Fruit fly (Drosophila melanogaster) whole organism, adult: ENCODE results near the gene Ser12.

ENCODE experiments used
- CG11617 ChIP-seq: fragments of 200-800 bp; sonication (Bioruptor generic); optimal IDR thresholded peaks from 2 replicates; lab custom pipeline; 2017; ENCODE audit warnings: mild to moderate bottlenecking, missing biosample characterization, missing genetic modification reagents, missing genetic modification characterization
- CG12768 ChIP-seq: fragments of 200-800 bp; sonication (Bioruptor generic); optimal IDR thresholded peaks from 2 replicates; lab custom pipeline; 2017; ENCODE audit warnings: missing biosample characterization, missing genetic modification characterization, mild to moderate bottlenecking, moderate library complexity, missing genetic modification reagents
- CG14711 ChIP-seq: fragments of 200-800 bp; sonication (Bioruptor generic); optimal IDR thresholded peaks from 2 replicates; lab custom pipeline; 2018; ENCODE audit warnings: missing biosample characterization, mild to moderate bottlenecking, missing genetic modification characterization, moderate library complexity
- CG1620 ChIP-seq: fragments of 200-800 bp; sonication (Bioruptor generic); optimal IDR thresholded peaks from 2 replicates; lab custom pipeline; 2016; ENCODE audit warnings: missing biosample characterization, missing genetic modification characterization
- CG33017 ChIP-seq: fragments of 200-800 bp; sonication (Bioruptor generic); optimal IDR thresholded peaks from 2 replicates; lab custom pipeline; 2018; ENCODE audit warnings: missing biosample characterization, mild to moderate bottlenecking, missing genetic modification characterization, moderate library complexity
- CG5204 ChIP-seq: fragments of 200-800 bp; sonication (Bioruptor generic); optimal IDR thresholded peaks from 2 replicates; lab custom pipeline; 2016; ENCODE audit warnings: missing biosample characterization, missing genetic modification characterization
- CG7045 ChIP-seq: fragments of 200-800 bp; sonication (Bioruptor generic); optimal IDR thresholded peaks from 2 replicates; lab custom pipeline; 2017; ENCODE audit warnings: missing biosample characterization, mild to moderate bottlenecking, missing genetic modification characterization
- CG7101 ChIP-seq: fragments of 200-800 bp; sonication (Bioruptor generic); optimal IDR thresholded peaks from 2 replicates; lab custom pipeline; 2018; ENCODE audit warnings: missing biosample characterization, mild to moderate bottlenecking, missing genetic modification characterization, moderate library complexity
- Clk ChIP-seq: fragments of 200-800 bp; sonication (Bioruptor generic); optimal IDR thresholded peaks from 2 replicates; lab custom pipeline; 2017; ENCODE audit warnings: missing biosample characterization, missing genetic modification characterization
- Crg-1 ChIP-seq: fragments of 200-800 bp; sonication (Bioruptor generic); optimal IDR thresholded peaks from 2 replicates; lab custom pipeline; 2016; ENCODE audit warnings: missing biosample characterization, missing genetic modification characterization
- Hr96 ChIP-seq: fragments of 200-800 bp; sonication (Bioruptor generic); optimal IDR thresholded peaks from 2 replicates; lab custom pipeline; 2016; ENCODE audit warnings: missing biosample characterization, missing genetic modification characterization
- Mnt ChIP-seq: fragments of 200-800 bp; sonication (Bioruptor generic); optimal IDR thresholded peaks from 2 replicates; lab custom pipeline; 2016; ENCODE audit warnings: missing biosample characterization, mild to moderate bottlenecking, missing genetic modification characterization
- bab1 ChIP-seq: fragments of 200-800 bp; sonication (Bioruptor generic); optimal IDR thresholded peaks from 3 replicates; lab custom pipeline; 2019; ENCODE audit warnings: missing biosample characterization, mild to moderate bottlenecking, missing genetic modification characterization, moderate library complexity
- cic ChIP-seq: fragments of 200-800 bp; sonication (Bioruptor generic); optimal IDR thresholded peaks from 2 replicates; lab custom pipeline; 2017; ENCODE audit warnings: missing biosample characterization, mild to moderate bottlenecking, missing genetic modification characterization, moderate library complexity
- cnc ChIP-seq, 2 experiments: fragments of >200 bp; optimal IDR thresholded peaks; 2 replicates each; lab custom pipeline; 2017
- kay ChIP-seq: fragments of 200-800 bp; sonication (Bioruptor generic); peaks from one replicate; lab custom pipeline; 2016; ENCODE audit warnings: missing biosample characterization, missing genetic modification characterization, borderline replicate concordance
- ovo ChIP-seq: fragments of 200-800 bp; sonication (Bioruptor generic); optimal IDR thresholded peaks from 2 replicates; lab custom pipeline; 2016; ENCODE audit warnings: missing biosample characterization, missing genetic modification characterization
- pad ChIP-seq: fragments of 200-800 bp; sonication (Bioruptor generic); optimal IDR thresholded peaks from 3 replicates; lab custom pipeline; 2017; ENCODE audit warnings: missing biosample characterization, missing genetic modification characterization, mild to moderate bottlenecking, moderate library complexity, missing genetic modification reagents
- tj ChIP-seq: fragments of 200-800 bp; sonication (Bioruptor generic); optimal IDR thresholded peaks from 3 replicates; lab custom pipeline; 2017; ENCODE audit warnings: missing biosample characterization, mild to moderate bottlenecking, missing genetic modification characterization, moderate library complexity
- toe ChIP-seq: fragments of 200-800 bp; sonication (Bioruptor generic); optimal IDR thresholded peaks from 2 replicates; lab custom pipeline; 2016; ENCODE audit warnings: missing biosample characterization, missing genetic modification characterization

Ser12 gene

DNA sequence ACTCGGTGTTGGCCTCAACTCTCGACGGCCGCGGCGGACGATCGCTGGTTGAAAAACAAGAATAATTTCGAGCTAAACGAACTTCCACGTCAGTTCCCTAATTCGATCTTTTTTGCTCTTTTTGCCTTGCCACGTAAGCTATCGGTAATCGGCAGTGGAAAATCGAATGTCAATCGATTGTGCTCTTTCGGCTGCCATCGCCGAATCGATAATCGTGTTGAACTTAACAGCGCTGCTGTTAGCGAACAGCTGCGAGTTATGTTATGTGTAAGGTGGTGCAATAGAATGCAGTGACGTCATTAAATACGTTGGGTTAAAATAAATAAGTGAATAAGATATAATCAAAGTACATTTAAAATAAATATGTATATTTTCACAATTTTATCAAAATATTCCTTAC, 14.4 kb downstream of the Ser12 start, which contains the start of gene Sec24CD:
Gene Sec24CD (minus strand): TSS at position 123 of the 400 bp plus-strand sequence.
- TF ChIP-seq CG14711: no peak
- peak; percentile 39 for TF ChIP-seq CG12768
- no peak for TF ChIP-seq CG33017
- TF ChIP-seq CG5204 (GFP tag; lab: Kevin White, UChicago): no peak
- peak; percentile 69 for TF ChIP-seq cic (GFP tag; lab: Kevin White, UChicago)
- no peak for TF ChIP-seq Hr96
- peak; percentile 30 for TF ChIP-seq CG7101 (tag; lab: Kevin White, UChicago)
- peak; percentile 69 for TF ChIP-seq bab1 (GFP tag; lab: Kevin White, UChicago)
- peak; percentile 22 for TF ChIP-seq tj
- TF ChIP-seq CG7045 (GFP tag; lab: Kevin White, UChicago): no peak
- TF ChIP-seq toe (GFP tag; lab: Kevin White, UChicago): no peak
- no peak for TF ChIP-seq pad (GFP tag; lab: Kevin White, UChicago)
- TF ChIP-seq CG11617 (GFP tag; lab: Kevin White, UChicago): no peak
- peak; percentile 97 for TF ChIP-seq kay (GFP tag; lab: Kevin White, UChicago)
- no peak for TF ChIP-seq cnc (optimal IDR thresholded peaks at IDR 0.05; lab: Kevin White, UChicago)
- TF ChIP-seq Clk (GFP tag; lab: Kevin White, UChicago): no peak
- peak; percentile 33 for TF ChIP-seq Mnt
- no peak for TF ChIP-seq ovo (GFP tag; lab: Kevin White, UChicago)
- no peak for TF ChIP-seq Crg-1
- no peak for TF ChIP-seq CG1620

DNA sequence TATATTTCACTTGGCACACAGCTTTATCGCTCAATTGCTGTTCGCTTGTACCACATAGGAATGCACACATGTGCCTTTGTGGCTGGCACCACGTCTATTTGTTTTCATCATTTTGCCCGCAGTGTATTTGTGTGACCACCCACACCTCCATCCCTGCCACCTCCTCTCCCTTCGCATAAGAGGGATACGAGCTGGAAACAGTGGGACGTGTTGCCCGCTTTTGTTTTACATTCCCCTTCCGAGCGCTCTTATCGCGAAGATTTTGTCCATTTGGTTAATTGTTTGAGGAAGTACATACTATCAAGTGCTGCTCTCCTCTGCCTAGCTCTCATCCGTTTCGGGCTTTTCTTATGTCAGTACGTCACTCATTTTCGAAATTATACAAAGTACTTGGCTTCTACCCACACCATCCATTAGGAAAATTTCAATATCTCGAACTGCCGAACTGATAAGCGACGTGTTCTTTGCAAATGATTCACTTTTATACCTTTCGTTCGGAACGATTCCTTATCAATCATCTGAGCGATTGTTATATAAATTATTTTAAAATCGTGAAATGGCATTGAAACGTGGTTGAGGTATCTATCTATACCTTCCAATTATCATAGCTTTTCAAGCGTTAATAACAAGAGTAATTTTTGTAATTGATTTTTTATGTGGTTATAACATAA, 22.8 kb downstream of the Ser12 start:
- TF ChIP-seq CG12768 (peak; percentile 66), CG1620 (no peak), cnc (optimal IDR thresholded peaks at IDR 0.05; lab: Kevin White, UChicago) (no peak), kay (GFP tag; lab: Kevin White, UChicago) (peak; percentile 1), pad (GFP tag; lab: Kevin White, UChicago) (peak; percentile 39), ovo (GFP tag; lab: Kevin White, UChicago) (no peak), CG7101 (tag; lab: Kevin White, UChicago) (no peak), tj (no peak), cic (GFP tag; lab: Kevin White, UChicago) (peak; percentile 61), CG5204 (GFP tag; lab: Kevin White, UChicago) (no peak), CG11617 (GFP tag; lab: Kevin White, UChicago) (no peak), CG14711 (no peak), Mnt (peak; percentile 51), Crg-1 (no peak), Hr96 (no peak), toe (GFP tag; lab: Kevin White, UChicago) (no peak), CG7045 (GFP tag; lab: Kevin White, UChicago) (no peak), bab1 (GFP tag; lab: Kevin White, UChicago) (no peak), Clk (GFP tag; lab: Kevin White, UChicago) (no peak), CG33017 (no peak)

DNA sequence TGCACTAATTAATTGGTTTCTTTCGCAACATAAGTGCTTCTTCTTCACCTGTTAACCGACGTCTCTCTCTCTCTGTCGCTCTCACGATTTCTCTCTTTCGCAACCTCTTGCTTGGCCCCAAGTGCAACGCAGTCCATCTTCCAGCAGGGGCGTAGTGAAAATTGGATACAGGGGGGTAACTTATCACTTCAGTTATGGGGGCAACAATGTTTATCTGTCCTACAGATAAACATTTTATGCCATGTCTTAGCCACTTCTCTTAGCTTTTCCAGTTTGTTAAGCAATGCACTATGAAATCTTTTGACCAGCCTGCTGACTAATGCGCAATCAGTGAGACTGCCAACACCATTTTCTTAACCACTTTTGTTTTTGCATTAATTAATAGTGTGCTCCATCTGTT, 23.8 kb downstream of the Ser12 start:
- TF ChIP-seq CG14711: peak; percentile 7
- TF ChIP-seq kay (GFP tag; lab: Kevin White, UChicago): peak; percentile 84
- no peak for TF ChIP-seq cic (GFP tag; lab: Kevin White, UChicago)
- no peak for TF ChIP-seq CG11617 (GFP tag; lab: Kevin White, UChicago)
- peak; percentile 9 for TF ChIP-seq CG1620
- TF ChIP-seq CG7045 (GFP tag; lab: Kevin White, UChicago): peak; percentile 23
- no peak for TF ChIP-seq tj
- TF ChIP-seq toe (GFP tag; lab: Kevin White, UChicago): no peak
- peak; percentile 49 for TF ChIP-seq CG7101 (tag; lab: Kevin White, UChicago)
- TF ChIP-seq CG33017: peak; percentile 40

DNA sequence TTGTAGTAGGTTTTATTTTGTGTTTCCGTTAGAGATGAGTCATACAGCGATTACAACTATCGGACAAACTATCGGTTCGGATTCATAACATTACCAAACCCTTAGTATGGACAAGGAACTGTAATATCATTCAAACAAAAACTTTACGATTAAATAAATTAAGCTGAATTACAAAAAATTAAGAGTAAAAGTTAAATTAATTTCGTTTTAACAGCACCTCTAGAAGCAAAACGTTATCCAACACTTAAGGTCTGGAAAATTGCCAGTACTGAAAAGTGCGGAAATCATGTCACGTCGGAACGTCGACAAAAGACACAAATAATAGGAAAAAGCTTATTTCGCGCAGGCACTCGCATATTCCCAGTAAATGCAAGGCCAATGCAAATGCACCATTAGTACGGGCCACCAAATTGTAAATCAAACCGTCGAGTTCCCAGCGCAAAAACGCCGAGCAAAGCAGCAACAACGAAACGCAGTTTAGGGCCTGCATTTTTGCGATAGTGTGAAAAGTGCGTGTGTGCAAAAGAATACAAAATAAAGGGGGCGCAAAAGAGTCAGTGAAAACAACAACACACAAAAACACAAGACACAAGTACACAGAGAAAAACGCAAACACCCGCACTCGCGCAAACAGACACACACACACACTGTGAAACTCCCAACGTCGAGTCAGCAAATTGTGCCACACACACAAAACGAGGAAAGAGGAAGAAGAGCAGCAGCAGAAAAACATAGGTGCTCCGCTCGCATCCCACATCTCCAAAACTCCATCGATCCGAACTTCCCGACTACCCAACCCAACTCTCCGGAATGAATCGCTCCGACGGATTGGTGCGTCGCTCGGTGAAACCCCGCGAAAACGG, 24.6 kb downstream of the Ser12 start, which contains the start of the genes CG15387 and sau:
Gene CG15387 (minus strand): TSS at position 36 of the 863 bp plus-strand sequence.
Gene sau (plus strand): TSS at position 84 of the 863 bp plus-strand sequence.
- peak; percentile 92 for TF ChIP-seq CG12768
- TF ChIP-seq CG7101 (tag; lab: Kevin White, UChicago): peak; percentile 94
- peak; percentile 96 for TF ChIP-seq Hr96
- TF ChIP-seq Crg-1: peak; percentile 95
- TF ChIP-seq CG14711: peak; percentile 88
- peak; percentile 87 for TF ChIP-seq Clk (GFP tag; lab: Kevin White, UChicago)
- TF ChIP-seq Mnt: peak; percentile 92
- peak; percentile 97 for TF ChIP-seq kay (GFP tag; lab: Kevin White, UChicago)
- TF ChIP-seq cic (GFP tag; lab: Kevin White, UChicago): peak; percentile 62
- TF ChIP-seq bab1 (GFP tag; lab: Kevin White, UChicago): peak; percentile 90
- TF ChIP-seq tj: peak; percentile 93
- TF ChIP-seq CG33017: peak; percentile 89
- TF ChIP-seq CG11617 (GFP tag; lab: Kevin White, UChicago): peak; percentile 95
- TF ChIP-seq CG5204 (GFP tag; lab: Kevin White, UChicago): peak; percentile 96
- peak; percentile 88 for TF ChIP-seq ovo (GFP tag; lab: Kevin White, UChicago)
- TF ChIP-seq CG1620: peak; percentile 96
- peak; percentile 87 for TF ChIP-seq pad (GFP tag; lab: Kevin White, UChicago)
- peak; percentile 96 for TF ChIP-seq toe (GFP tag; lab: Kevin White, UChicago)
- TF ChIP-seq cnc (optimal IDR thresholded peaks at IDR 0.05; lab: Kevin White, UChicago): no peak
- peak; percentile 89 for TF ChIP-seq CG7045 (GFP tag; lab: Kevin White, UChicago)

DNA sequence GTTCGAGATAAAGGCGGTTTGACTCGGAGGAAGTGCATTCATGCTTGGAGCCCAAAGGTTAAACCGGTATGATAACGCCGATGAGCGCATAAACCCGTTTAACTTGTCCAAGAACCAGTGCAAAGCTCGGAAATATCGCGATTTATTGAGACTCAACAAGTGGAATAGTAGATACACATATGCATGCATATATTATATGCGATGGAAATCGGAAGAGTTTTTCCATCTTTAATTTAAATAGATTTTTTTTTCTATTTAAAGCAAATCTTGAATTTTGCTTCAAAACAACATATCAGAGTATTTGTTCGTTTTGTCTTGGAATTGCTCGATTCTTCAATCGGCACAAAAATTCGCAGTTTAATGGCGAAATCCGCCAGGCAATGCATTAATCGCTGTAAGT, 28.7 kb downstream of the Ser12 start:
- TF ChIP-seq bab1 (GFP tag; lab: Kevin White, UChicago) (peak; percentile 5), CG11617 (GFP tag; lab: Kevin White, UChicago) (no peak), Hr96 (no peak), CG5204 (GFP tag; lab: Kevin White, UChicago) (no peak), Clk (GFP tag; lab: Kevin White, UChicago) (no peak), kay (GFP tag; lab: Kevin White, UChicago) (peak; percentile 56), CG7101 (tag; lab: Kevin White, UChicago) (no peak), Mnt (no peak)
